Fruit fly (Drosophila melanogaster) whole organism, prepupa: ENCODE results near the gene CG4362.

Experiments
- CG11294 ChIP-seq: fragments of 200-800 bp; sonication (Bioruptor generic); IDR thresholded peaks from 2 replicates; pipeline ENCODE4 v1.3.6; 2022; ENCODE audit warnings: missing biosample characterization, missing genetic modification characterization
- CG11762 ChIP-seq: fragments of 200-800 bp; sonication (Bioruptor generic); optimal IDR thresholded peaks from 3 replicates; lab custom pipeline; 2016; ENCODE audit warnings: missing biosample characterization, missing genetic modification characterization; ENCODE audit not compliant: insufficient read depth
- CG3032 ChIP-seq: fragments of 200-800 bp; optimal IDR thresholded peaks from 2 replicates; lab custom pipeline; 2019; ENCODE audit warnings: missing biosample characterization, mild to moderate bottlenecking, missing genetic modification characterization, moderate library complexity
- CG6163 ChIP-seq: fragments of 200-800 bp; sonication (Bioruptor generic); IDR thresholded peaks from 3 replicates; pipeline ENCODE4 v1.3.6; 2022; ENCODE audit warnings: missing biosample characterization, missing genetic modification characterization
- CG8119 ChIP-seq: fragments of 200-800 bp; sonication (Bioruptor generic); IDR thresholded peaks from 3 replicates; pipeline ENCODE4 v1.3.6; 2022; ENCODE audit warnings: missing biosample characterization, missing genetic modification characterization
- CG9139 ChIP-seq: fragments of 200-800 bp; sonication (Bioruptor generic); optimal IDR thresholded peaks from 3 replicates; lab custom pipeline; 2017; ENCODE audit warnings: missing biosample characterization, mild to moderate bottlenecking, missing genetic modification characterization
- Ets96B ChIP-seq: fragments of 200-800 bp; optimal IDR thresholded peaks from 2 replicates; lab custom pipeline; 2019; ENCODE audit warnings: missing biosample characterization, mild to moderate bottlenecking, missing genetic modification characterization, moderate library complexity
- Gug ChIP-seq: fragments of 200-800 bp; sonication (Bioruptor generic); IDR thresholded peaks from 2 replicates; pipeline ENCODE4 v1.3.6; 2022; ENCODE audit warnings: missing biosample characterization, missing genetic modification characterization
- Hr4 ChIP-seq: fragments of 200-800 bp; sonication (Bioruptor generic); optimal IDR thresholded peaks from 3 replicates; lab custom pipeline; 2016; ENCODE audit warnings: missing biosample characterization, missing genetic modification characterization
- Met ChIP-seq: fragments of 200-800 bp; sonication (Bioruptor generic); optimal IDR thresholded peaks from 3 replicates; lab custom pipeline; 2016; ENCODE audit warnings: missing biosample characterization, missing genetic modification characterization
- Sox102F ChIP-seq: fragments of 200-800 bp; sonication (Bioruptor generic); optimal IDR thresholded peaks from 2 replicates; lab custom pipeline; 2016; ENCODE audit warnings: missing biosample characterization, mild to moderate bottlenecking, missing genetic modification characterization
- topi ChIP-seq: fragments of 200-800 bp; sonication (Bioruptor generic); optimal IDR thresholded peaks from 3 replicates; lab custom pipeline; 2016; ENCODE audit warnings: missing biosample characterization, missing genetic modification characterization

DNA sequence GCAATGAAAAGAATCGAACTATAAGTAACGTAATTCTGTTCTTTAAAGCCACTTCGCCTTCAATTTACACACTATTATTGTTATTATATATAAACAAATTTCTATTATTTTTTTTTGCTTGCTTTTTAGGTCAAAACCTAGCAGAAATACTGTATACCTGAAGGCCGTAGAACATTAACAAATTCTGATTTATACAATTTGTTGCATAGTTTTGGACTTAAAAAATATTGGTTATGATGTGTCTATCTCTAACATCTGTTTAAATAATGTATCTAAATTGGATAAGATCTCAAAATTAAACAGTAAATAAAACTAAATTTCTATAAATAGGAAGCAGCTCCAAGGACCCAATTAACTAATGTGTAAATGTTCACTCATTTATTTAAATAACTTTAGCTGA, 1.5 kb downstream of the CG4362 start:
- no peak for TF ChIP-seq Ets96B
- TF ChIP-seq CG11294 (GFP tag; lab: Robert Waterston, UW): no peak
- no peak for TF ChIP-seq CG11762
- no peak for TF ChIP-seq CG8119
- TF ChIP-seq Sox102F (GFP tag; lab: Kevin White, UChicago): no peak
- TF ChIP-seq Met: no peak
- TF ChIP-seq topi (GFP tag; lab: Kevin White, UChicago): no peak
- TF ChIP-seq CG9139 (GFP tag; lab: Kevin White, UChicago): no peak
- no peak for TF ChIP-seq Gug
- TF ChIP-seq CG6163 (GFP tag; lab: Robert Waterston, UW): no peak
- TF ChIP-seq Hr4 (GFP tag; lab: Kevin White, UChicago): no peak
- TF ChIP-seq CG3032 (tag; lab: Kevin White, UChicago): no peak
